Worm (Caenorhabditis elegans) whole organism, L4 larva: ENCODE measurements around the gene str-118.

ENCODE experiments used
- F10B5.3 ChIP-seq: sonication (generic microtip); optimal IDR thresholded peaks from 2 replicates; lab custom pipeline; 2016; ENCODE audit warnings: mild to moderate bottlenecking, missing genetic modification characterization, missing compliant biosample characterization
- F44E2.7 ChIP-seq: fragments of 200-800 bp; sonication (Bioruptor generic); IDR thresholded peaks from 2 replicates; pipeline ENCODE4 v2.1.2; 2022; ENCODE audit warnings: missing genetic modification characterization, missing compliant biosample characterization
- F49E8.2 ChIP-seq: sonication (generic microtip); optimal IDR thresholded peaks from 2 replicates; lab custom pipeline; 2016; ENCODE audit warnings: missing compliant biosample characterization, mild to moderate bottlenecking, missing genetic modification characterization, borderline replicate concordance
- R02D3.7 ChIP-seq: fragments of 150-350 bp; sonication (generic microtip); optimal IDR thresholded peaks from 3 replicates; lab custom pipeline; 2014; ENCODE audit warnings: missing biosample characterization, missing genetic modification characterization
- T20F7.1 ChIP-seq: fragments of 200-800 bp; sonication (Bioruptor generic); optimal IDR thresholded peaks from 2 replicates; lab custom pipeline; 2018; ENCODE audit warnings: mild to moderate bottlenecking, missing genetic modification characterization, missing compliant biosample characterization
- Y48G9A.11 ChIP-seq: fragments of 200-800 bp; sonication (Bioruptor generic); IDR thresholded peaks from 2 replicates; pipeline ENCODE4 v1.3.6; 2022; ENCODE audit warnings: missing genetic modification reagents, missing genetic modification characterization, missing compliant biosample characterization
- ZK337.2 ChIP-seq: fragments of 200-800 bp; sonication (Bioruptor generic); IDR thresholded peaks from 2 replicates; pipeline ENCODE4 v1.3.6; 2022; ENCODE audit warnings: missing genetic modification reagents, missing genetic modification characterization, missing compliant biosample characterization
- ZK546.5 ChIP-seq, 2 experiments: sonication (generic microtip); optimal IDR thresholded peaks; 2 replicates each; lab custom pipeline; 2017; ENCODE audit warnings: missing biosample characterization in 2 of 2, missing genetic modification characterization in 2 of 2
- aly-2 ChIP-seq: sonication (generic microtip); optimal IDR thresholded peaks from 2 replicates; lab custom pipeline; 2018; ENCODE audit warnings: missing biosample characterization, missing genetic modification characterization
- ceh-32 ChIP-seq: sonication (generic microtip); optimal IDR thresholded peaks from 2 replicates; lab custom pipeline; 2016; ENCODE audit warnings: mild to moderate bottlenecking, missing genetic modification characterization, missing compliant biosample characterization; ENCODE audit not compliant: poor library complexity
- ceh-62 ChIP-seq: sonication (generic microtip); optimal IDR thresholded peaks from 2 replicates; lab custom pipeline; 2017; ENCODE audit warnings: missing biosample characterization, missing genetic modification characterization
- daf-16 ChIP-seq, 3 experiments: sonication (generic microtip); optimal IDR thresholded peaks; 2 replicates each; lab custom pipeline; 2016 to 2017; ENCODE audit warnings: missing genetic modification characterization in 3 of 3, missing genetic modification reagents in 3 of 3, mild to moderate bottlenecking in 2 of 3, missing compliant biosample characterization in 2 of 3, missing biosample characterization in 1 of 3, moderate library complexity in 1 of 3
- daf-19 ChIP-seq: fragments of 200-800 bp; sonication (Bioruptor generic); conservative IDR thresholded peaks from 2 replicates; pipeline ENCODE4 v1.3.6; 2022; ENCODE audit warnings: missing genetic modification characterization, missing compliant biosample characterization
- duxl-1 ChIP-seq: sonication (generic microtip); optimal IDR thresholded peaks from 2 replicates; lab custom pipeline; 2016; ENCODE audit warnings: mild to moderate bottlenecking, missing genetic modification characterization, moderate library complexity, missing compliant biosample characterization; ENCODE audit not compliant: poor library complexity
- fos-1 ChIP-seq: fragments of 150-350 bp; optimal IDR thresholded peaks from 2 replicates; lab custom pipeline; 2014; ENCODE audit warnings: missing biosample characterization, missing genetic modification characterization
- gei-8 ChIP-seq: fragments of 200-800 bp; sonication (Bioruptor generic); optimal IDR thresholded peaks from 2 replicates; lab custom pipeline; 2018; ENCODE audit warnings: mild to moderate bottlenecking, missing genetic modification characterization, missing compliant biosample characterization
- hlh-11 ChIP-seq: fragments of 200-800 bp; sonication (Bioruptor generic); optimal IDR thresholded peaks from 2 replicates; lab custom pipeline; 2018; ENCODE audit warnings: mild to moderate bottlenecking, missing genetic modification characterization, missing compliant biosample characterization
- hlh-30 ChIP-seq: sonication (generic microtip); optimal IDR thresholded peaks from 2 replicates; lab custom pipeline; 2017; ENCODE audit warnings: antibody characterized with exemption, mild to moderate bottlenecking, missing genetic modification characterization, missing compliant biosample characterization; ENCODE audit not compliant: insufficient read depth
- hmg-1.1 ChIP-seq: fragments of 200-800 bp; sonication (Bioruptor generic); IDR thresholded peaks from 2 replicates; pipeline ENCODE4 v1.3.6; 2022; ENCODE audit warnings: missing genetic modification reagents, missing genetic modification characterization, missing compliant biosample characterization
- lin-13 ChIP-seq: fragments of 150-350 bp; optimal IDR thresholded peaks from 2 replicates; lab custom pipeline; 2014; ENCODE audit warnings: missing biosample characterization, missing genetic modification reagents, missing genetic modification characterization
- lin-29 ChIP-seq: fragments of 200-800 bp; sonication (Bioruptor generic); IDR thresholded peaks from 2 replicates; pipeline ENCODE4 v1.3.6; 2022; ENCODE audit warnings: missing genetic modification reagents, missing genetic modification characterization, missing compliant biosample characterization
- lin-38 ChIP-seq: fragments of 200-800 bp; sonication (Bioruptor generic); IDR thresholded peaks from 2 replicates; pipeline ENCODE4 v1.3.6; 2022; ENCODE audit warnings: missing genetic modification reagents, missing genetic modification characterization, missing compliant biosample characterization
- lin-39 ChIP-seq: fragments of 150-350 bp; optimal IDR thresholded peaks from 2 replicates; lab custom pipeline; 2014; ENCODE audit warnings: missing biosample characterization, missing genetic modification reagents, missing genetic modification characterization
- madf-5 ChIP-seq, 2 experiments: fragments of 200-800 bp; sonication (Bioruptor generic); IDR thresholded peaks; 2 replicates each; pipeline ENCODE4 v1.3.6; 2022; ENCODE audit warnings: missing compliant biosample characterization in 2 of 2, missing genetic modification characterization in 2 of 2
- madf-9 ChIP-seq: fragments of 200-800 bp; sonication (Bioruptor generic); conservative IDR thresholded peaks from 2 replicates; pipeline ENCODE4 v1.3.6; 2022; ENCODE audit warnings: missing genetic modification reagents, missing genetic modification characterization, missing compliant biosample characterization
- mdt-29 ChIP-seq: fragments of 200-800 bp; sonication (Bioruptor generic); IDR thresholded peaks from 2 replicates; pipeline ENCODE4 v1.3.6; 2022; ENCODE audit warnings: missing genetic modification reagents, missing genetic modification characterization, missing compliant biosample characterization
- mes-2 ChIP-seq: sonication (generic microtip); optimal IDR thresholded peaks from 2 replicates; lab custom pipeline; 2016; ENCODE audit warnings: missing genotype, mild to moderate bottlenecking, missing genetic modification characterization, missing compliant biosample characterization; ENCODE audit not compliant: poor library complexity, severe bottlenecking
- nhr-10 ChIP-seq: fragments of 150-350 bp; optimal IDR thresholded peaks from 2 replicates; lab custom pipeline; 2014; ENCODE audit warnings: missing biosample characterization, missing genetic modification characterization
- nhr-102 ChIP-seq: sonication (generic microtip); optimal IDR thresholded peaks from 2 replicates; lab custom pipeline; 2016; ENCODE audit warnings: mild to moderate bottlenecking, missing genetic modification characterization, moderate library complexity, missing compliant biosample characterization
- nhr-28 ChIP-seq: fragments of 150-350 bp; optimal IDR thresholded peaks from 2 replicates; lab custom pipeline; 2014; ENCODE audit warnings: missing biosample characterization, missing genetic modification characterization
- nhr-41 ChIP-seq: fragments of 200-800 bp; sonication (Bioruptor generic); IDR thresholded peaks from 2 replicates; pipeline ENCODE4 v1.3.6; 2022; ENCODE audit warnings: missing genetic modification reagents, missing genetic modification characterization, missing compliant biosample characterization
- nhr-42 ChIP-seq: fragments of 200-800 bp; sonication (Bioruptor generic); IDR thresholded peaks from 2 replicates; pipeline ENCODE4 v1.3.6; 2022; ENCODE audit warnings: missing genetic modification characterization, missing compliant biosample characterization
- pha-4 ChIP-seq, 2 experiments: fragments of 150-350 bp in 1 of 2; fragments of 200-800 bp in 1 of 2; sonication (Bioruptor generic) in 1 of 2; IDR thresholded peaks in 1 of 2; optimal IDR thresholded peaks in 1 of 2; 2 replicates each; pipeline versions ENCODE4 v1.3.6 to Lab custom; 2014 to 2022; ENCODE audit warnings: missing genetic modification characterization in 2 of 2, missing genetic modification reagents in 2 of 2, missing biosample characterization in 1 of 2, missing compliant biosample characterization in 1 of 2
- php-3 ChIP-seq: fragments of 200-800 bp; sonication (Bioruptor generic); IDR thresholded peaks from 2 replicates; pipeline ENCODE4 v1.3.6; 2022; ENCODE audit warnings: missing genetic modification reagents, missing genetic modification characterization, missing compliant biosample characterization
- snpc-1.2 ChIP-seq: fragments of 200-800 bp; sonication (Bioruptor generic); IDR thresholded peaks from 2 replicates; pipeline ENCODE4 v1.3.6; 2022; ENCODE audit warnings: missing genetic modification reagents, missing genetic modification characterization, missing compliant biosample characterization
- snpc-4 ChIP-seq: fragments of 150-350 bp; optimal IDR thresholded peaks from 2 replicates; lab custom pipeline; 2014; ENCODE audit warnings: missing biosample characterization, missing genetic modification characterization
- unc-130 ChIP-seq: sonication (generic microtip); optimal IDR thresholded peaks from 2 replicates; lab custom pipeline; 2016; ENCODE audit warnings: missing genetic modification reagents, missing genetic modification characterization, missing compliant biosample characterization
- unc-62 ChIP-seq, 3 experiments: fragments of 150-350 bp in 1 of 3; sonication (generic microtip); optimal IDR thresholded peaks in 2 of 3; peaks in 1 of 3; 1 replicate in 1 of 3; 2 replicates in 2 of 3; lab custom pipeline; 2014 to 2017; ENCODE audit warnings: missing biosample characterization in 3 of 3, missing genetic modification characterization in 3 of 3, missing genetic modification reagents in 3 of 3, missing genotype in 1 of 3
- zfp-2 ChIP-seq: sonication (generic microtip); optimal IDR thresholded peaks from 2 replicates; lab custom pipeline; 2016; ENCODE audit warnings: mild to moderate bottlenecking, missing genetic modification characterization, missing compliant biosample characterization
- zfp-3 ChIP-seq: fragments of 200-800 bp; sonication (Bioruptor generic); conservative IDR thresholded peaks from 2 replicates; pipeline ENCODE4 v1.3.6; 2022; ENCODE audit warnings: missing genetic modification reagents, missing genetic modification characterization, missing compliant biosample characterization

Gene str-118

ce11 chrV:10019934-10020333 is 32.0 kb upstream of the str-118 start (continued):
- TF ChIP-seq hlh-30 (tag; lab: Kevin White, UChicago) (peak; percentile 87), ZK546.5 (tag; optimal IDR thresholded peaks at IDR 0.05; lab: Kevin White, UChicago) (no peak), daf-16 (GFP tag; optimal IDR thresholded peaks at IDR 0.05; lab: Kevin White, UChicago) (peak in 1 of 2 experiments; percentile 63), daf-16 (tag; optimal IDR thresholded peaks at IDR 0.05; lab: Kevin White, UChicago) (peak; percentile 85)

ce11 chrV:10023062-10023536 is 28.9 kb upstream of the str-118 start:
- TF ChIP-seq lin-38 (GFP tag; lab: Robert Waterston, UW) (peak; percentile 46), F49E8.2 (tag; lab: Kevin White, UChicago) (peak; percentile 52), aly-2 (tag; lab: Kevin White, UChicago) (peak; percentile 59), unc-130 (GFP tag; lab: Kevin White, UChicago) (peak; percentile 81), snpc-1.2 (no peak), pha-4 (GFP tag; IDR thresholded peaks at IDR 0.05; lab: Robert Waterston, UW) (peak; percentile 45; the same call in 1 of the 2 replicates), pha-4 (tag; optimal IDR thresholded peaks at IDR 0.05; lab: Kevin White, UChicago) (no peak), madf-9 (GFP tag; lab: Robert Waterston, UW) (no peak), gei-8 (GFP tag; lab: Kevin White, UChicago) (peak; percentile 2)

- TF ChIP-seq unc-62 (GFP tag; optimal IDR thresholded peaks at IDR 0.05 in 1 of 2; lab: Kevin White, UChicago) (peak in 1 of 2 experiments; percentile 42), unc-62 (tag; optimal IDR thresholded peaks at IDR 0.05; lab: Kevin White, UChicago) (no peak), mes-2 (no peak), pha-4 (GFP tag; IDR thresholded peaks at IDR 0.05; lab: Robert Waterston, UW) (no peak), pha-4 (tag; optimal IDR thresholded peaks at IDR 0.05; lab: Kevin White, UChicago) (no peak), ZK337.2 (GFP tag; lab: Robert Waterston, UW) (no peak), F10B5.3 (tag; lab: Kevin White, UChicago) (no peak), madf-5 (GFP tag; IDR thresholded peaks at IDR 0.05; lab: Robert Waterston, UW) (no peak), F44E2.7 (GFP tag; lab: Robert Waterston, UW) (no peak), unc-130 (GFP tag; lab: Kevin White, UChicago) (no peak), nhr-41 (no peak), nhr-10 (tag; lab: Kevin White, UChicago) (no peak), php-3 (GFP tag; lab: Robert Waterston, UW) (no peak), daf-16 (GFP tag; optimal IDR thresholded peaks at IDR 0.05; lab: Kevin White, UChicago) (no peak), daf-16 (tag; optimal IDR thresholded peaks at IDR 0.05; lab: Kevin White, UChicago) (peak; percentile 46), zfp-3 (GFP tag; lab: Robert Waterston, UW) (no peak), gei-8 (GFP tag; lab: Kevin White, UChicago) (no peak), mdt-29 (GFP tag; lab: Robert Waterston, UW) (no peak), fos-1 (tag; lab: Kevin White, UChicago) (no peak), lin-13 (peak; percentile 4), Y48G9A.11 (GFP tag; lab: Robert Waterston, UW) (no peak), T20F7.1 (no peak), ceh-32 (no peak), ceh-62 (tag; lab: Kevin White, UChicago) (no peak), lin-38 (GFP tag; lab: Robert Waterston, UW) (no peak)
Measured at ce11 chrV:10030992-10031383, 21.0 kb upstream of the str-118 start, which contains the start of gene acl-2. Gene acl-2 (minus strand): TSS chrV:10031092.

ce11 chrV:10031384-10032171 is 20.4 kb upstream of the str-118 start:
- TF ChIP-seq hmg-1.1: no peak
- no peak for TF ChIP-seq gei-8 (GFP tag; lab: Kevin White, UChicago)
- no peak for TF ChIP-seq lin-39 (tag; lab: Kevin White, UChicago)
- peak; percentile 54 for TF ChIP-seq hlh-11 (tag; lab: Kevin White, UChicago)
- peak; percentile 81 for TF ChIP-seq nhr-28 (tag; lab: Kevin White, UChicago)
- TF ChIP-seq R02D3.7: no peak
- no peak for TF ChIP-seq zfp-2
- no peak for TF ChIP-seq duxl-1 (tag; lab: Kevin White, UChicago)
- no peak for TF ChIP-seq aly-2 (tag; lab: Kevin White, UChicago)
- TF ChIP-seq F49E8.2 (tag; lab: Kevin White, UChicago): peak; percentile 16
- no peak for TF ChIP-seq ceh-62 (tag; lab: Kevin White, UChicago)
- no peak for TF ChIP-seq snpc-4 (tag; lab: Kevin White, UChicago)
- peak; percentile 31 for TF ChIP-seq nhr-102 (tag; lab: Kevin White, UChicago)
- TF ChIP-seq nhr-41: no peak
- 0 out of 2 replicates have a peak, but pooled peaks have one; percentile 13 for TF ChIP-seq lin-29 (GFP tag; lab: Robert Waterston, UW)
- no peak for TF ChIP-seq daf-19 (GFP tag; lab: Robert Waterston, UW)
- no peak for TF ChIP-seq nhr-42 (GFP tag; lab: Robert Waterston, UW)
